Worm (Caenorhabditis elegans) whole organism, L4 larva: ENCODE measurements around the gene F01D4.5.

ENCODE experiments used
- F37D6.2 ChIP-seq: sonication (generic microtip); optimal IDR thresholded peaks from 2 replicates; lab custom pipeline; 2016; ENCODE audit warnings: mild to moderate bottlenecking, missing genetic modification characterization, missing compliant biosample characterization
- F49E8.2 ChIP-seq: sonication (generic microtip); optimal IDR thresholded peaks from 2 replicates; lab custom pipeline; 2016; ENCODE audit warnings: missing compliant biosample characterization, mild to moderate bottlenecking, missing genetic modification characterization, borderline replicate concordance
- T26A8.4 ChIP-seq: fragments of 200-800 bp; sonication (Bioruptor generic); IDR thresholded peaks from 2 replicates; pipeline ENCODE4 v1.3.6; 2022; ENCODE audit warnings: missing genetic modification characterization, missing compliant biosample characterization
- Y105C5A.15 ChIP-seq: fragments of 200-800 bp; sonication (Bioruptor generic); IDR thresholded peaks from 2 replicates; pipeline ENCODE4 v1.3.6; 2022; ENCODE audit warnings: missing genetic modification characterization, missing compliant biosample characterization
- Y48G9A.11 ChIP-seq: fragments of 200-800 bp; sonication (Bioruptor generic); IDR thresholded peaks from 2 replicates; pipeline ENCODE4 v1.3.6; 2022; ENCODE audit warnings: missing genetic modification reagents, missing genetic modification characterization, missing compliant biosample characterization
- Y5F2A.4 ChIP-seq: fragments of 200-800 bp; sonication (Bioruptor generic); optimal IDR thresholded peaks from 2 replicates; lab custom pipeline; 2018; ENCODE audit warnings: mild to moderate bottlenecking, missing genetic modification characterization, missing compliant biosample characterization
- ZK546.5 ChIP-seq, 2 experiments: sonication (generic microtip); optimal IDR thresholded peaks; 2 replicates each; lab custom pipeline; 2017; ENCODE audit warnings: missing biosample characterization in 2 of 2, missing genetic modification characterization in 2 of 2
- aly-2 ChIP-seq: sonication (generic microtip); optimal IDR thresholded peaks from 2 replicates; lab custom pipeline; 2018; ENCODE audit warnings: missing biosample characterization, missing genetic modification characterization
- attf-4 ChIP-seq: sonication (generic microtip); optimal IDR thresholded peaks from 3 replicates; lab custom pipeline; 2017; ENCODE audit warnings: missing biosample characterization, missing genetic modification characterization
- ceh-28 ChIP-seq: fragments of 150-350 bp; optimal IDR thresholded peaks from 2 replicates; lab custom pipeline; 2014; ENCODE audit warnings: missing biosample characterization, missing genetic modification reagents, missing genetic modification characterization
- ceh-32 ChIP-seq: sonication (generic microtip); optimal IDR thresholded peaks from 2 replicates; lab custom pipeline; 2016; ENCODE audit warnings: mild to moderate bottlenecking, missing genetic modification characterization, missing compliant biosample characterization; ENCODE audit not compliant: poor library complexity
- ceh-44 ChIP-seq: fragments of 200-800 bp; sonication (Bioruptor generic); IDR thresholded peaks from 2 replicates; pipeline ENCODE4 v1.3.6; 2022; ENCODE audit warnings: missing genetic modification reagents, missing genetic modification characterization, missing compliant biosample characterization
- cey-2 ChIP-seq: sonication (generic microtip); optimal IDR thresholded peaks from 3 replicates; lab custom pipeline; 2017; ENCODE audit warnings: missing genetic modification characterization, mild to moderate bottlenecking, missing compliant biosample characterization, antibody characterized with exemption, borderline replicate concordance; ENCODE audit not compliant: insufficient read depth
- ctbp-1 ChIP-seq: fragments of 200-800 bp; sonication (Bioruptor generic); IDR thresholded peaks from 2 replicates; pipeline ENCODE4 v1.3.6; 2022; ENCODE audit warnings: missing genetic modification reagents, missing genetic modification characterization, missing compliant biosample characterization
- dmd-6 ChIP-seq: fragments of 200-800 bp; sonication (Bioruptor generic); IDR thresholded peaks from 2 replicates; pipeline ENCODE4 v1.3.6; 2022; ENCODE audit warnings: missing genetic modification reagents, missing genetic modification characterization, missing compliant biosample characterization
- dmd-8 ChIP-seq: fragments of 200-800 bp; sonication (Bioruptor generic); IDR thresholded peaks from 2 replicates; pipeline ENCODE4 v1.3.6; 2022; ENCODE audit warnings: missing genetic modification characterization, missing compliant biosample characterization
- duxl-1 ChIP-seq: sonication (generic microtip); optimal IDR thresholded peaks from 2 replicates; lab custom pipeline; 2016; ENCODE audit warnings: mild to moderate bottlenecking, missing genetic modification characterization, moderate library complexity, missing compliant biosample characterization; ENCODE audit not compliant: poor library complexity
- egl-27 ChIP-seq: sonication (generic microtip); optimal IDR thresholded peaks from 3 replicates; lab custom pipeline; 2017; ENCODE audit warnings: missing biosample characterization, missing genetic modification reagents, missing genetic modification characterization
- egl-43 ChIP-seq: fragments of 200-800 bp; sonication (Bioruptor generic); IDR thresholded peaks from 2 replicates; pipeline ENCODE4 v1.3.6; 2022; ENCODE audit warnings: missing genetic modification reagents, missing genetic modification characterization, missing compliant biosample characterization
- fkh-10 ChIP-seq: fragments of 150-350 bp; optimal IDR thresholded peaks from 2 replicates; lab custom pipeline; 2014; ENCODE audit warnings: missing biosample characterization, missing genetic modification reagents, missing genetic modification characterization
- fos-1 ChIP-seq: fragments of 150-350 bp; optimal IDR thresholded peaks from 2 replicates; lab custom pipeline; 2014; ENCODE audit warnings: missing biosample characterization, missing genetic modification characterization
- gei-8 ChIP-seq: fragments of 200-800 bp; sonication (Bioruptor generic); optimal IDR thresholded peaks from 2 replicates; lab custom pipeline; 2018; ENCODE audit warnings: mild to moderate bottlenecking, missing genetic modification characterization, missing compliant biosample characterization
- hif-1 ChIP-seq, 2 experiments: sonication (generic microtip); optimal IDR thresholded peaks; 2 replicates each; lab custom pipeline; 2016 to 2017; ENCODE audit warnings: missing compliant biosample characterization in 2 of 2, missing genetic modification characterization in 2 of 2, missing genetic modification reagents in 2 of 2, missing genotype in 2 of 2, mild to moderate bottlenecking in 1 of 2
- hlh-11 ChIP-seq: fragments of 200-800 bp; sonication (Bioruptor generic); optimal IDR thresholded peaks from 2 replicates; lab custom pipeline; 2018; ENCODE audit warnings: mild to moderate bottlenecking, missing genetic modification characterization, missing compliant biosample characterization
- hlh-30 ChIP-seq: sonication (generic microtip); optimal IDR thresholded peaks from 2 replicates; lab custom pipeline; 2017; ENCODE audit warnings: antibody characterized with exemption, mild to moderate bottlenecking, missing genetic modification characterization, missing compliant biosample characterization; ENCODE audit not compliant: insufficient read depth
- hmg-1.1 ChIP-seq: fragments of 200-800 bp; sonication (Bioruptor generic); IDR thresholded peaks from 2 replicates; pipeline ENCODE4 v1.3.6; 2022; ENCODE audit warnings: missing genetic modification reagents, missing genetic modification characterization, missing compliant biosample characterization
- lin-13 ChIP-seq: fragments of 150-350 bp; optimal IDR thresholded peaks from 2 replicates; lab custom pipeline; 2014; ENCODE audit warnings: missing biosample characterization, missing genetic modification reagents, missing genetic modification characterization
- lin-15B ChIP-seq: fragments of 150-350 bp; sonication (generic microtip); optimal IDR thresholded peaks from 3 replicates; lab custom pipeline; 2014; ENCODE audit warnings: missing biosample characterization, missing genetic modification characterization
- lin-38 ChIP-seq: fragments of 200-800 bp; sonication (Bioruptor generic); IDR thresholded peaks from 2 replicates; pipeline ENCODE4 v1.3.6; 2022; ENCODE audit warnings: missing genetic modification reagents, missing genetic modification characterization, missing compliant biosample characterization
- lir-3 ChIP-seq: sonication (generic microtip); optimal IDR thresholded peaks from 2 replicates; lab custom pipeline; 2016; ENCODE audit warnings: mild to moderate bottlenecking, missing genetic modification characterization, missing compliant biosample characterization
- lsy-2 ChIP-seq, 2 experiments: fragments of 150-350 bp in 1 of 2; sonication (generic microtip) in 1 of 2; optimal IDR thresholded peaks; 2 replicates each; lab custom pipeline; 2014 to 2017; ENCODE audit warnings: missing biosample characterization in 2 of 2, missing genetic modification characterization in 2 of 2
- madf-5 ChIP-seq, 2 experiments: fragments of 200-800 bp; sonication (Bioruptor generic); IDR thresholded peaks; 2 replicates each; pipeline ENCODE4 v1.3.6; 2022; ENCODE audit warnings: missing compliant biosample characterization in 2 of 2, missing genetic modification characterization in 2 of 2
- mdl-1 ChIP-seq, 2 experiments: fragments of 150-350 bp in 1 of 2; sonication (generic microtip) in 1 of 2; optimal IDR thresholded peaks; 2 replicates each; lab custom pipeline; 2014 to 2017; ENCODE audit warnings: missing biosample characterization in 2 of 2, missing genetic modification characterization in 2 of 2
- mdt-29 ChIP-seq: fragments of 200-800 bp; sonication (Bioruptor generic); IDR thresholded peaks from 2 replicates; pipeline ENCODE4 v1.3.6; 2022; ENCODE audit warnings: missing genetic modification reagents, missing genetic modification characterization, missing compliant biosample characterization
- mep-1 ChIP-seq: fragments of 150-350 bp; sonication (generic microtip); optimal IDR thresholded peaks from 3 replicates; lab custom pipeline; 2014; ENCODE audit warnings: missing biosample characterization, missing genetic modification characterization
- mes-2 ChIP-seq: sonication (generic microtip); optimal IDR thresholded peaks from 2 replicates; lab custom pipeline; 2016; ENCODE audit warnings: missing genotype, mild to moderate bottlenecking, missing genetic modification characterization, missing compliant biosample characterization; ENCODE audit not compliant: poor library complexity, severe bottlenecking
- nhr-11 ChIP-seq: fragments of 150-350 bp; optimal IDR thresholded peaks from 2 replicates; lab custom pipeline; 2014; ENCODE audit warnings: missing biosample characterization, missing genetic modification characterization
- nhr-237 ChIP-seq: sonication (generic microtip); optimal IDR thresholded peaks from 2 replicates; lab custom pipeline; 2017; ENCODE audit warnings: missing biosample characterization, missing genetic modification characterization
- nhr-41 ChIP-seq: fragments of 200-800 bp; sonication (Bioruptor generic); IDR thresholded peaks from 2 replicates; pipeline ENCODE4 v1.3.6; 2022; ENCODE audit warnings: missing genetic modification reagents, missing genetic modification characterization, missing compliant biosample characterization
- nhr-48 ChIP-seq: sonication (generic microtip); optimal IDR thresholded peaks from 2 replicates; lab custom pipeline; 2016; ENCODE audit warnings: mild to moderate bottlenecking, missing genetic modification characterization, missing compliant biosample characterization
- nhr-6 ChIP-seq: fragments of 150-350 bp; optimal IDR thresholded peaks from 2 replicates; lab custom pipeline; 2014; ENCODE audit warnings: missing biosample characterization, missing genetic modification characterization
- pha-4 ChIP-seq, 2 experiments: fragments of 150-350 bp in 1 of 2; fragments of 200-800 bp in 1 of 2; sonication (Bioruptor generic) in 1 of 2; IDR thresholded peaks in 1 of 2; optimal IDR thresholded peaks in 1 of 2; 2 replicates each; pipeline versions ENCODE4 v1.3.6 to Lab custom; 2014 to 2022; ENCODE audit warnings: missing genetic modification characterization in 2 of 2, missing genetic modification reagents in 2 of 2, missing biosample characterization in 1 of 2, missing compliant biosample characterization in 1 of 2
- rbr-2 ChIP-seq: sonication (generic microtip); optimal IDR thresholded peaks from 2 replicates; lab custom pipeline; 2016; ENCODE audit warnings: missing genotype, missing genetic modification characterization, missing compliant biosample characterization
- snpc-1.2 ChIP-seq: fragments of 200-800 bp; sonication (Bioruptor generic); IDR thresholded peaks from 2 replicates; pipeline ENCODE4 v1.3.6; 2022; ENCODE audit warnings: missing genetic modification reagents, missing genetic modification characterization, missing compliant biosample characterization
- spr-1 ChIP-seq: sonication (generic microtip); optimal IDR thresholded peaks from 2 replicates; lab custom pipeline; 2016; ENCODE audit warnings: mild to moderate bottlenecking, missing genetic modification characterization, missing compliant biosample characterization
- spr-3 ChIP-seq: fragments of 200-800 bp; sonication (Bioruptor generic); optimal IDR thresholded peaks from 2 replicates; lab custom pipeline; 2018; ENCODE audit warnings: mild to moderate bottlenecking, missing genetic modification characterization, missing compliant biosample characterization
- unc-39 ChIP-seq: sonication (generic microtip); optimal IDR thresholded peaks from 2 replicates; lab custom pipeline; 2017; ENCODE audit warnings: missing biosample characterization, missing genetic modification characterization
- zag-1 ChIP-seq: fragments of 150-350 bp; optimal IDR thresholded peaks from 2 replicates; lab custom pipeline; 2014; ENCODE audit warnings: missing biosample characterization, missing genetic modification characterization
- zfp-2 ChIP-seq: sonication (generic microtip); optimal IDR thresholded peaks from 2 replicates; lab custom pipeline; 2016; ENCODE audit warnings: mild to moderate bottlenecking, missing genetic modification characterization, missing compliant biosample characterization
- zip-11 ChIP-seq: fragments of 200-800 bp; sonication (Bioruptor generic); IDR thresholded peaks from 2 replicates; pipeline ENCODE4 v1.3.6; 2022; ENCODE audit warnings: missing genetic modification characterization, missing compliant biosample characterization
- ztf-7 ChIP-seq: fragments of 150-350 bp; optimal IDR thresholded peaks from 2 replicates; lab custom pipeline; 2014; ENCODE audit warnings: missing biosample characterization, missing genetic modification characterization

Gene F01D4.5

DNA sequence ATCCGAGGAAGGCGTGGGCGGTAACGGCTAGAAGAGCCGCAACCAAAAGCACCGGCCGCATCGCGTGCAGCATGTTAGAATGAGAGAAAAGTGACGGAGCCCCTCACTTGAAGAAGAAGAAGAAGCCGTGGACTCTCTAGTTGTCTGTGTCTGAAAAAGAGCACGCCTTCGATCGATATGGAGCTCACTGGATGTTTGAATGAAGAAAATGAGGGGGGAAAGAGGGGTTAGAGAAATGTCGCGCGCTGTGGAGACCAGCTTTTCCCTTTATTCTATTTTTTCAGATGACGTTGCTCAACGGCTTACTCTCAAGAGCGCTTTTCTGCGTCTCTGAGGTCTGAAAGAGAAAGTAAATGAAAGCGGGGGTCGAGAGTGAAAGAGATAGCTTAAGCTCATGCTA lies 1.8 kb downstream of the F01D4.5 start, which contains the start of gene egl-21:
Gene egl-21 (minus strand): TSS at position 150 of the 400 bp plus-strand sequence.
- TF ChIP-seq hif-1 (tag; optimal IDR thresholded peaks at IDR 0.05; lab: Kevin White, UChicago), result peak in 1 of 2 experiments; percentile 57
- TF ChIP-seq F49E8.2, result no peak
- TF ChIP-seq spr-1 (tag; lab: Kevin White, UChicago), result no peak
- no peak for TF ChIP-seq duxl-1
- no peak for TF ChIP-seq nhr-6
- TF ChIP-seq ZK546.5 (tag; optimal IDR thresholded peaks at IDR 0.05; lab: Kevin White, UChicago), result no peak
- no peak for TF ChIP-seq mes-2 (tag; lab: Kevin White, UChicago)
- TF ChIP-seq egl-27, result no peak
- TF ChIP-seq nhr-237 (tag; lab: Kevin White, UChicago), result no peak
- TF ChIP-seq rbr-2, result peak; percentile 82
- no peak for TF ChIP-seq snpc-1.2 (GFP tag; lab: Robert Waterston, UW)
- peak; percentile 48 for TF ChIP-seq mep-1 (tag; lab: Kevin White, UChicago)
- peak; percentile 17 for TF ChIP-seq ceh-28 (tag; lab: Kevin White, UChicago)
- TF ChIP-seq hlh-30 (tag; lab: Kevin White, UChicago), result peak; percentile 57
- no peak for TF ChIP-seq spr-3 (GFP tag; lab: Kevin White, UChicago)
- peak; percentile 55; the same call in 1 of the 2 replicates for TF ChIP-seq hmg-1.1 (GFP tag; lab: Robert Waterston, UW)
- no peak for TF ChIP-seq mdt-29 (GFP tag; lab: Robert Waterston, UW)
- no peak for TF ChIP-seq cey-2
- peak; percentile 48 for TF ChIP-seq nhr-11
- TF ChIP-seq gei-8 (GFP tag; lab: Kevin White, UChicago), result no peak
- no peak for TF ChIP-seq nhr-41 (GFP tag; lab: Robert Waterston, UW)
- peak; percentile 60 to 62 for TF ChIP-seq mdl-1 (tag; optimal IDR thresholded peaks at IDR 0.05; lab: Kevin White, UChicago)
- no peak for TF ChIP-seq attf-4 (tag; lab: Kevin White, UChicago)
- TF ChIP-seq zip-11, result no peak
- TF ChIP-seq lir-3 (tag; lab: Kevin White, UChicago), result no peak
- no peak for TF ChIP-seq fos-1 (tag; lab: Kevin White, UChicago)
- no peak for TF ChIP-seq pha-4 (GFP tag; IDR thresholded peaks at IDR 0.05; lab: Robert Waterston, UW)
- no peak for TF ChIP-seq pha-4 (tag; optimal IDR thresholded peaks at IDR 0.05; lab: Kevin White, UChicago)
- TF ChIP-seq Y48G9A.11 (GFP tag; lab: Robert Waterston, UW), result no peak
- no peak for TF ChIP-seq T26A8.4 (GFP tag; lab: Robert Waterston, UW)
- peak; percentile 63 for TF ChIP-seq F37D6.2 (tag; lab: Kevin White, UChicago)
- TF ChIP-seq ceh-32 (tag; lab: Kevin White, UChicago), result no peak
- TF ChIP-seq aly-2 (tag; lab: Kevin White, UChicago), result no peak
- no peak for TF ChIP-seq zag-1 (tag; lab: Kevin White, UChicago)
- TF ChIP-seq fkh-10 (GFP tag; lab: Kevin White, UChicago), result peak; percentile 93
- TF ChIP-seq hlh-11 (tag; lab: Kevin White, UChicago), result peak; percentile 19
- TF ChIP-seq lin-15B (tag; lab: Kevin White, UChicago), result no peak
- TF ChIP-seq dmd-6, result peak; percentile 54
- no peak for TF ChIP-seq dmd-8 (GFP tag; lab: Robert Waterston, UW)
- TF ChIP-seq madf-5 (GFP tag; IDR thresholded peaks at IDR 0.05; lab: Robert Waterston, UW), result no peak
- TF ChIP-seq Y5F2A.4 (GFP tag; lab: Kevin White, UChicago), result no peak
- TF ChIP-seq egl-43 (GFP tag; lab: Robert Waterston, UW), result peak; percentile 69
- TF ChIP-seq ctbp-1 (GFP tag; lab: Robert Waterston, UW), result peak; percentile 76
- TF ChIP-seq ztf-7 (tag; lab: Kevin White, UChicago), result no peak
- no peak for TF ChIP-seq unc-39 (tag; lab: Kevin White, UChicago)
- no peak for TF ChIP-seq lin-13 (GFP tag; lab: Kevin White, UChicago)
- no peak for TF ChIP-seq lin-38 (GFP tag; lab: Robert Waterston, UW)
- no peak for TF ChIP-seq ceh-44
- TF ChIP-seq nhr-48, result no peak
- peak; percentile 5 to 67 for TF ChIP-seq lsy-2 (tag; optimal IDR thresholded peaks at IDR 0.05; lab: Kevin White, UChicago)
- no peak for TF ChIP-seq Y105C5A.15 (GFP tag; lab: Robert Waterston, UW)
- peak; percentile 34 for TF ChIP-seq zfp-2 (tag; lab: Kevin White, UChicago)
